Worm (Caenorhabditis elegans) whole organism, L1 larva: ENCODE measurements around the gene srab-4.

ENCODE experiments used
- alr-1 ChIP-seq: fragments of 200-800 bp; sonication (Bioruptor generic); optimal IDR thresholded peaks from 2 replicates; lab custom pipeline; 2018; ENCODE audit warnings: borderline replicate concordance, mild to moderate bottlenecking, missing genetic modification characterization, missing compliant biosample characterization
- dpl-1 ChIP-seq, 3 experiments: fragments of 150-350 bp in 2 of 3; sonication (generic microtip) in 1 of 3; optimal IDR thresholded peaks; 2 replicates each; lab custom pipeline; 2014 to 2017; ENCODE audit warnings: missing biosample characterization in 3 of 3, missing genetic modification characterization in 3 of 3, missing genetic modification reagents in 3 of 3
- elt-3 ChIP-seq, 6 experiments: fragments of 150-350 bp in 1 of 6; sonication (generic microtip); optimal IDR thresholded peaks; 2 replicates each; lab custom pipeline; 2017 to 2018; ENCODE audit warnings: missing biosample characterization in 6 of 6, missing genetic modification characterization in 6 of 6, inconsistent platforms in 1 of 6
- lin-13 ChIP-seq: fragments of 150-350 bp; optimal IDR thresholded peaks from 2 replicates; lab custom pipeline; 2014; ENCODE audit warnings: missing biosample characterization, missing genetic modification reagents, missing genetic modification characterization
- lin-39 ChIP-seq: fragments of 150-350 bp; optimal IDR thresholded peaks from 2 replicates; lab custom pipeline; 2014; ENCODE audit warnings: missing biosample characterization, missing genetic modification reagents, missing genetic modification characterization
- mdl-1 ChIP-seq, 2 experiments: fragments of 150-350 bp; optimal IDR thresholded peaks; 2 replicates each; lab custom pipeline; 2014 to 2017; ENCODE audit warnings: missing biosample characterization in 2 of 2, missing genetic modification characterization in 2 of 2, inconsistent platforms in 1 of 2
- nhr-237 ChIP-seq: fragments of 150-350 bp; optimal IDR thresholded peaks from 2 replicates; lab custom pipeline; 2014; ENCODE audit warnings: missing biosample characterization, missing genetic modification characterization
- rnt-1 ChIP-seq: sonication (generic microtip); optimal IDR thresholded peaks from 2 replicates; lab custom pipeline; 2016; ENCODE audit warnings: mild to moderate bottlenecking, missing genetic modification characterization, moderate library complexity, missing compliant biosample characterization
- snpc-4 ChIP-seq: fragments of 150-350 bp; optimal IDR thresholded peaks from 2 replicates; lab custom pipeline; 2014; ENCODE audit warnings: missing biosample characterization, missing genetic modification characterization
- sptf-1 ChIP-seq: fragments of 150-350 bp; optimal IDR thresholded peaks from 2 replicates; lab custom pipeline; 2014; ENCODE audit warnings: missing biosample characterization, missing genetic modification characterization
- unc-130 ChIP-seq: fragments of 150-350 bp; optimal IDR thresholded peaks from 2 replicates; lab custom pipeline; 2017; ENCODE audit warnings: missing biosample characterization, missing genetic modification characterization, inconsistent platforms
- vab-15 ChIP-seq: sonication (generic microtip); optimal IDR thresholded peaks from 2 replicates; lab custom pipeline; 2017; ENCODE audit warnings: missing genotype, mild to moderate bottlenecking, missing genetic modification characterization, missing compliant biosample characterization

- no peak for TF ChIP-seq dpl-1 (GFP tag; optimal IDR thresholded peaks at IDR 0.05; lab: Kevin White, UChicago)
- TF ChIP-seq nhr-237 (tag; lab: Kevin White, UChicago), result no peak
- no peak for TF ChIP-seq mdl-1 (tag; optimal IDR thresholded peaks at IDR 0.05; lab: Kevin White, UChicago)
- TF ChIP-seq sptf-1 (tag; lab: Kevin White, UChicago), result no peak
- no peak for TF ChIP-seq unc-130 (tag; lab: Kevin White, UChicago)
- no peak for TF ChIP-seq alr-1
- no peak for TF ChIP-seq vab-15 (tag; lab: Kevin White, UChicago)
- no peak for TF ChIP-seq snpc-4
- no peak for TF ChIP-seq elt-3 (tag; optimal IDR thresholded peaks at IDR 0.05; lab: Kevin White, UChicago)
- TF ChIP-seq rnt-1 (tag; lab: Kevin White, UChicago), result no peak
- TF ChIP-seq lin-39 (tag; lab: Kevin White, UChicago), result no peak
- no peak for TF ChIP-seq lin-13
Measured at ce11 chrV:7046005-7046404, 42.1 kb downstream of the srab-4 start, which contains the start of gene F20A1.2.
